Worm (Caenorhabditis elegans) whole organism, L4/young adult: ENCODE measurements around the gene cpr-6.

Experiments used
- W03F9.2 ChIP-seq: fragments of 150-350 bp; optimal IDR thresholded peaks from 2 replicates; lab custom pipeline; 2014; ENCODE audit warnings: missing biosample characterization, missing genetic modification characterization
- dao-5 ChIP-seq: sonication (generic microtip); optimal IDR thresholded peaks from 2 replicates; lab custom pipeline; 2016; ENCODE audit warnings: missing genotype, missing genetic modification characterization, moderate library complexity, missing compliant biosample characterization
- him-1 ChIP-seq: sonication (generic microtip); optimal IDR thresholded peaks from 2 replicates; lab custom pipeline; 2016; ENCODE audit warnings: missing genotype, missing genetic modification reagents, missing genetic modification characterization, missing compliant biosample characterization

- no peak for TF ChIP-seq him-1 (tag; lab: Kevin White, UChicago)
- no peak for TF ChIP-seq W03F9.2 (tag; lab: Kevin White, UChicago)
- TF ChIP-seq dao-5: no peak
These were observed 8.3 kb upstream of the cpr-6 start, which contains the start of gene hic-1 for ce11 chrX:6598732-6599131.
